Fruit fly (Drosophila melanogaster) whole organism, embryonic: ENCODE measurements around the gene Gycalpha99B.

Source experiments
- CG1233 ChIP-seq: fragments of 200-800 bp; sonication (Bioruptor generic); optimal IDR thresholded peaks from 4 replicates; lab custom pipeline; 2018; ENCODE audit warnings: missing biosample characterization, mild to moderate bottlenecking, missing genetic modification characterization
- CG18476 ChIP-seq: fragments of 200-800 bp; sonication (Bioruptor generic); optimal IDR thresholded peaks from 2 replicates; lab custom pipeline; 2016; ENCODE audit warnings: missing biosample characterization, mild to moderate bottlenecking, missing genetic modification characterization
- CG7372 ChIP-seq: fragments of 200-800 bp; sonication (Bioruptor generic); IDR thresholded peaks from 2 replicates; pipeline ENCODE4 v1.3.6; 2022; ENCODE audit warnings: missing biosample characterization, missing genetic modification characterization
- Dip3 ChIP-seq: fragments of 200-800 bp; sonication (Bioruptor generic); optimal IDR thresholded peaks from 3 replicates; lab custom pipeline; 2016; ENCODE audit warnings: missing biosample characterization, missing genetic modification characterization
- Elba2 ChIP-seq: fragments of 200-800 bp; sonication (Bioruptor generic); optimal IDR thresholded peaks from 3 replicates; lab custom pipeline; 2016; ENCODE audit warnings: missing biosample characterization, missing genetic modification characterization
- Lim3 ChIP-seq: fragments of 200-800 bp; sonication (Bioruptor generic); IDR thresholded peaks from 2 replicates; pipeline ENCODE4 v1.3.6; 2022; ENCODE audit warnings: missing biosample characterization, missing genetic modification characterization
- Mes4 ChIP-seq: fragments of 200-800 bp; sonication (Bioruptor generic); optimal IDR thresholded peaks from 2 replicates; lab custom pipeline; 2016; ENCODE audit warnings: missing biosample characterization, missing genetic modification characterization
- ap ChIP-seq: fragments of 200-800 bp; sonication (Bioruptor generic); IDR thresholded peaks from 2 replicates; pipeline ENCODE4 v1.3.6; 2022; ENCODE audit warnings: missing biosample characterization, missing genetic modification characterization
- br ChIP-seq: fragments of >200 bp; optimal IDR thresholded peaks from 2 replicates; lab custom pipeline; 2017
- dan ChIP-seq: fragments of 200-800 bp; sonication (Bioruptor generic); IDR thresholded peaks from 2 replicates; pipeline ENCODE4 v1.3.6; 2022; ENCODE audit warnings: missing biosample characterization, missing genetic modification characterization
- run ChIP-seq: fragments of 200-800 bp; sonication (Bioruptor generic); optimal IDR thresholded peaks from 3 replicates; lab custom pipeline; 2018; ENCODE audit warnings: missing biosample characterization, mild to moderate bottlenecking, missing genetic modification characterization
- usp ChIP-seq: fragments of >200 bp; optimal IDR thresholded peaks from 2 replicates; lab custom pipeline; 2017; ENCODE audit warnings: missing biosample characterization, missing genetic modification characterization
- yki ChIP-seq: fragments of >200 bp; optimal IDR thresholded peaks from 3 replicates; lab custom pipeline; 2018

- TF ChIP-seq run (tag; lab: Kevin White, UChicago) (no peak), ap (GFP tag; lab: Robert Waterston, UW) (no peak), CG18476 (no peak), dan (GFP tag; lab: Robert Waterston, UW) (no peak), Mes4 (GFP tag; lab: Kevin White, UChicago) (no peak), Lim3 (GFP tag; lab: Robert Waterston, UW) (no peak), br (no peak), Elba2 (GFP tag; lab: Kevin White, UChicago) (no peak), CG1233 (GFP tag; lab: Kevin White, UChicago) (no peak), CG7372 (GFP tag; lab: Robert Waterston, UW) (no peak), yki (no peak), Dip3 (GFP tag; lab: Kevin White, UChicago) (no peak), usp (GFP tag; lab: Kevin White, UChicago) (no peak)
Observed at dm6 chr3R:29664183-29664829, 18.0 kb upstream of the Gycalpha99B start, which contains the start of gene ppk21.
